Worm (Caenorhabditis elegans) whole organism, mixed stage, embryonic: ENCODE measurements around the gene ndub-2.

Source experiments
- bed-3 ChIP-seq: fragments of 200-800 bp; sonication (Bioruptor generic); optimal IDR thresholded peaks from 3 replicates; lab custom pipeline; 2018; ENCODE audit warnings: mild to moderate bottlenecking, missing genetic modification characterization, moderate library complexity, missing compliant biosample characterization
- blmp-1 ChIP-seq: fragments of 150-350 bp; optimal IDR thresholded peaks from 2 replicates; lab custom pipeline; 2014; ENCODE audit warnings: missing biosample characterization, missing genetic modification characterization
- ces-1 ChIP-seq: fragments of 150-350 bp; optimal IDR thresholded peaks from 2 replicates; lab custom pipeline; 2014; ENCODE audit warnings: missing biosample characterization, missing genetic modification reagents, missing genetic modification characterization
- lin-13 ChIP-seq: fragments of 150-350 bp; optimal IDR thresholded peaks from 2 replicates; lab custom pipeline; 2014; ENCODE audit warnings: missing biosample characterization, missing genetic modification characterization
- lsy-2 ChIP-seq: fragments of 150-350 bp; optimal IDR thresholded peaks from 2 replicates; lab custom pipeline; 2014; ENCODE audit warnings: missing biosample characterization, missing genetic modification characterization
- mep-1 ChIP-seq: fragments of 150-350 bp; optimal IDR thresholded peaks from 2 replicates; lab custom pipeline; 2017; ENCODE audit warnings: missing biosample characterization, missing genetic modification reagents, missing genetic modification characterization, inconsistent platforms
- nhr-2 ChIP-seq: fragments of 150-350 bp; optimal IDR thresholded peaks from 2 replicates; lab custom pipeline; 2014; ENCODE audit warnings: missing biosample characterization, missing genetic modification characterization
- nhr-76 ChIP-seq: sonication (generic microtip); optimal IDR thresholded peaks from 2 replicates; lab custom pipeline; 2017; ENCODE audit warnings: missing biosample characterization, missing genetic modification characterization
- sem-2 ChIP-seq: fragments of 200-800 bp; sonication (Bioruptor generic); optimal IDR thresholded peaks from 2 replicates; lab custom pipeline; 2018; ENCODE audit warnings: mild to moderate bottlenecking, missing genetic modification characterization, missing compliant biosample characterization
- snpc-4 ChIP-seq: fragments of 150-350 bp; optimal IDR thresholded peaks from 2 replicates; lab custom pipeline; 2014; ENCODE audit warnings: missing biosample characterization, missing genetic modification characterization
- ztf-11 ChIP-seq: fragments of 150-350 bp; optimal IDR thresholded peaks from 2 replicates; lab custom pipeline; 2014; ENCODE audit warnings: missing biosample characterization, missing genetic modification characterization

- TF ChIP-seq lsy-2: no peak
- TF ChIP-seq ztf-11: no peak
- TF ChIP-seq lin-13 (tag; lab: Kevin White, UChicago): no peak
- TF ChIP-seq nhr-76 (tag; lab: Kevin White, UChicago): no peak
- no peak for TF ChIP-seq bed-3 (GFP tag; lab: Kevin White, UChicago)
- no peak for TF ChIP-seq snpc-4 (tag; lab: Kevin White, UChicago)
- TF ChIP-seq sem-2 (GFP tag; lab: Kevin White, UChicago): no peak
- no peak for TF ChIP-seq blmp-1
- TF ChIP-seq mep-1: no peak
- TF ChIP-seq ces-1: no peak
- no peak for TF ChIP-seq nhr-2 (tag; lab: Kevin White, UChicago)
These were observed 4.6 kb upstream of the ndub-2 start for ce11 chrII:8991602-8992001.
